Fruit fly (Drosophila melanogaster) whole organism: ENCODE data around the gene CG10561.

Experiments
- CG8478 ChIP-seq: fragments of >200 bp; optimal IDR thresholded peaks from 2 replicates; lab custom pipeline; 2018; ENCODE audit warnings: inconsistent platforms
- Dll ChIP-seq: fragments of >200 bp; optimal IDR thresholded peaks from 2 replicates; lab custom pipeline; 2017
- EcR ChIP-seq, 2 experiments: fragments of >200 bp; optimal IDR thresholded peaks; 2 replicates each; lab custom pipeline; 2017; ENCODE audit warnings: missing biosample characterization in 2 of 2, missing genetic modification characterization in 2 of 2, missing genetic modification reagents in 2 of 2
- pan ChIP-seq: fragments of >200 bp; optimal IDR thresholded peaks from 2 replicates; lab custom pipeline; 2017
- psq ChIP-seq: fragments of >200 bp; optimal IDR thresholded peaks from 2 replicates; lab custom pipeline; 2017
- usp ChIP-seq: fragments of >200 bp; optimal IDR thresholded peaks from 2 replicates; lab custom pipeline; 2017; ENCODE audit warnings: missing biosample characterization, missing genetic modification characterization, mixed read lengths

Gene CG10561

DNA sequence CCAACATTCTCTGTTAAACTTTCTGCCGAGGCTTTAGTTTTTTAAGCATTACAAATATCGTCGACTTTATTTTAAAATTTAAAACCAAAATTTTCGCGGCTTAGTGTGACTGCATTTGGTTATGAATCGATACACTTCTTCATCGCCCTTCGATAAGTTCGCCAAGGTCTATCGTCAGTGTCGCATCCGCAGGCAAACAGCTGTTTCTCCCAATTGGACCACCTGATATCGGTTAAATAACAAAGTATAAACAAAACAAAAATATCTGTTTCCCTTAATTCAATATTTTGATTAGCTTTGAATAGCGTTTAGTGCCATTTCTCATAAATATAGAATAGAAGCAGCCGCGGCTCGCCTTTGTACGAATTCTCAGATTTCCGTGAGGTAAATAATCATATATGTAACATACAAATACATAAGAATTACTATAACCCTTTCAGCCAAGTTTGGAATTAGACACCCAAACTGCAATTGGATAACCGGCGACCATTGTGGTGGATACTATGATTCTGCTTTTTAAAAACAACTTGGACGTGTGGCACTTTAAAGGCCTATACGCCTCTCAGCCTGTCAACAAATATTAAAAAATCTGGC lies at the start of gene CG10561:
Gene CG10561, plus strand, starts transcription at position 219 of the 594 bp plus-strand sequence.
- TF ChIP-seq usp (GFP tag; lab: Kevin White, UChicago), result no peak
- no peak for TF ChIP-seq EcR (GFP tag; optimal IDR thresholded peaks at IDR 0.05; lab: Kevin White, UChicago)
- TF ChIP-seq psq (lab: Kevin White, UChicago), result no peak
- TF ChIP-seq CG8478, result no peak
- TF ChIP-seq Dll (lab: Kevin White, UChicago), result no peak
- TF ChIP-seq pan (lab: Kevin White, UChicago), result no peak

DNA sequence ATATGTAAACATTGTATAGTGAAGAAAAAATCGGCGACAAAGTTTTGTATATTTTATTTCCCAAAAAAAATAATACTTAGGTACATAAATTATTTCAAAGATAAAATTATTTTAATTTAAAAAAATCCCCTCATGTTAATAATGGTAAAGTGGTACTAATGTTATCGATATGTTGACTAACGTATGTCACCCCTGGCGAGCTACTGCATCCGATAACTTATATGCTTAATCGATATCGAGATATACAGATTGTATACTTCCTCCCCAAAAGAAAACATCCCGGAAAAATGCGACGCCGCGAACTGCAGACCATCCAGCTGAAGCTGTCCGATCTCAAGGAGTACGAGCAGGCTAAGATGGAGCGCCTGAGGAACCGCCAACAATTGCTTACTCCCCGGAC lies 49.5 kb upstream of the CG10561 start, which contains the start of gene CG17343:
Gene CG17343, plus strand, starts transcription at position 224 of the 400 bp plus-strand sequence.
- TF ChIP-seq psq (lab: Kevin White, UChicago) (no peak), usp (GFP tag; lab: Kevin White, UChicago) (no peak), pan (lab: Kevin White, UChicago) (no peak), CG8478 (no peak), EcR (GFP tag; optimal IDR thresholded peaks at IDR 0.05; lab: Kevin White, UChicago) (no peak), Dll (lab: Kevin White, UChicago) (no peak)

DNA sequence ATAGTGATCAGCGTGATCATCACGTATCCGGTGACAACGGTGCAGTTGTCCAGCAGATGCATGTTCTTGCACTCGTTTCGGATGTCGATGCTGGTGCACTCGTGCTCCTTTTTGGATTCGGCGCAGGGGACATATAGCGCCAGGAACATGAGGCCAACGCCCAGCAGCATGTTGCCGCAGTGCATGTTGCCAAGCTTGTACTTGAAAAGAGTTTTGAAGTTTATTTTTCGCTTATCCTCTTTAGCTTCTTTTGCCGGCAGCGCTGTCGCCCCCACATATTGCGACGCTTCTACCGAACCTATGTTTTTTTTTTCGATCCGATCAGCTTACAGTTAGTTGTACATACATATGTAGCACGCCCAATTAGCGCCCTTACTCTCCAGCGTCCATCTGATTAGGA lies 45.8 kb upstream of the CG10561 start:
- TF ChIP-seq EcR (GFP tag; optimal IDR thresholded peaks at IDR 0.05; lab: Kevin White, UChicago), result no peak
- TF ChIP-seq Dll (lab: Kevin White, UChicago), result no peak
- no peak for TF ChIP-seq pan (lab: Kevin White, UChicago)
- no peak for TF ChIP-seq CG8478
- no peak for TF ChIP-seq psq (lab: Kevin White, UChicago)
- TF ChIP-seq usp (GFP tag; lab: Kevin White, UChicago), result no peak

DNA sequence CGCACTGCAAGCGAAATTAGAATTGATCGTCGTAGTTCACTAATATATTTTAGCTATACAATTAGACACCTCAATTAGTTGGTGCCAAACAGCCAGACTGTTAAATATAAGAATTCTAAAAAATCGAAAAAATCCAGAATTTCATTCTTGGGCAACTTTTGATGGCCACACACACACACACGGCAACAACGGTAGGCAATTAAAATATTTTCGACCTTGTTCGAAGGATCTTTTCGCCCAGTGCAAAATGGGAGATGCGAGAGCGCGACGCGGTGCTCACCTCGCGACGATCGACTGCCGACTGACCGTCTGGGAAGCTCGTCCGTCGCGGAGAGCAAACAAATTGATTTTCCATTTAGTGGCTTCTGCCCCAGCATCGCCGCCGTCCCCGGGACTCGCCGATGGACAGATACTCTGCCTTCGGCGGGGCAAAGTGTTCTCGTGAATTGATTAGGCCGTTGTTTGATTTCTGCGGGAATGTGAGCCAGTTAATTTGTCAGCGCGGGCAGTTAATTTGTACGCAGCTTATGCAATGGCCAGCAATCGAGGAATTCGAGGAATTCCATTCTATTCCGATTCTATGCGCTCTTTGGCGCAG lies 44.6 kb upstream of the CG10561 start, which contains the start of gene CG10702:
Gene CG10702, minus strand, starts transcription at position 304 of the 598 bp plus-strand sequence.
- TF ChIP-seq CG8478 (no peak), usp (GFP tag; lab: Kevin White, UChicago) (no peak), Dll (lab: Kevin White, UChicago) (no peak), pan (lab: Kevin White, UChicago) (no peak)

DNA sequence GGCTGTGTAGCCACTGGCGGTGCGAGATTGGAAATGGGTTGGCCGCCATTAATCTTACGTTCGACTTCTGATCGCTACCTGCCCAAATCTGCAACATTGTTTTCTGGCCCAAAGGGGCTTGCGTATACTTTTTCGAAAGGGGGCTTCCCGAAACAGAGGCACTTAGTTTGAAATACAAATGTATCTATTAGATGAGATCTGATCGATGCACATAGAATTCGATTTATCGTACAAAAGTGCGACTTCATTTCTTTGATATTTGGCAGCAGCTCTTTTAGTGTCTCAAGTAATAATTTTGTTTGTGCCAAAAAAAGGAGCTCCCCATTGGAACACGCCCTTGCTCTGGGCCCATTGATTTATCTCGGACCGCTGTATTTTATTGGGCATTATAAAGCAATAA lies 42.5 kb upstream of the CG10561 start:
- TF ChIP-seq pan (lab: Kevin White, UChicago) (no peak), usp (GFP tag; lab: Kevin White, UChicago) (no peak), CG8478 (no peak), psq (lab: Kevin White, UChicago) (no peak)

DNA sequence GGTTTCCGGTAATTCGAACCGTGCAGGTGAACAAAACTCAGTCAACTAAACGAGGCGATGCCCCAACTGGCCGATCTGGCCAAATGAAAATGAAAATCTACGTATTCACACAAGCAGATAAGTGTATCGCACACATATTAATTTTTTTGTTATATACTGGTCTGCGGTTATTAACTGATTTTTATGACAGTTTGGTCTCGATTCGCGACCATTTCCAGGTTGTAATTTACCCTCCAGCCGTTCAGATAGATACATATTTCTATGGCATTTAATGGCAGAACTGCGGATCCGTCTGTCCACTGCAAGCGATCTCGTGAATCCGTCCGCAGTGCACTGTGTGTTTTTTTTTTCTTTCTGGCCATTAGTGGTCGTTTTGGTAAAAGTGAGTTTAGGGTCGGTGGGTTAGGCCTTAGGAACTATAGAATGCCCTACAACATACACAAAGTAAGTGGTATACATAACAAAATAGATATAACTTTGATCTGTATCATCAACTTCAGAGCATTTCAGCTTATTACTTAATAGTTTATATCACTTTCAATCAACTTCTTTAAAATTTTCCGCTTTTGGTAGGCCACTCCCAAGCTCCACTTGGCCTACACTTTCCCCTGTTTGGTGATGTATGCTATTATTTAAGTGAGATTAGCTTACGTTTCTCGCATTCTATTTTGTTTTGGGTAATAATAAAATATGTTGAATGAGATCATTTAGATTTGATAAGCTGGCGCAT lies 39.9 kb upstream of the CG10561 start, which contains the start of gene CG17572:
Gene CG17572, minus strand, starts transcription at position 51 of the 730 bp plus-strand sequence.
- no peak for TF ChIP-seq EcR (GFP tag; optimal IDR thresholded peaks at IDR 0.05; lab: Kevin White, UChicago)
- no peak for TF ChIP-seq Dll (lab: Kevin White, UChicago)
- no peak for TF ChIP-seq usp (GFP tag; lab: Kevin White, UChicago)
- TF ChIP-seq psq (lab: Kevin White, UChicago), result no peak
- TF ChIP-seq CG8478, result no peak
- TF ChIP-seq pan (lab: Kevin White, UChicago), result no peak

DNA sequence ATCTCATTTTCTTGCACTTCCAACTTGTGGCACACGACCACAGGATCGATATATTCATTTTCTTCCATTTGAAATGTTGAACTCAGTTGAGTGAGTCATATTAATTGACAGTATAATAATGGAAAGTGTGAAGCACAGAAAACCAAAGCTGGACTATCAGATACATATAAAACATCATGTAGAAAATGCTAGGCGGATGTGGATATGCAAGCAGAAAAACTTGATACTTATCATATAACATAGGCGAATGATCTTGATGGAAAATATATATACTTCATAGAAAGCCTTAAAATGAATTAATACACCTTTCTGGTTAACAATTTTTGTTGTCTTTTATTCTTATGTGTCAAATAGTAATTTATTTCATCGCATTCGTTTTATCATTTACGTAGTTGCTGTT lies 35.3 kb upstream of the CG10561 start, which contains the start of gene CG10700:
Gene CG10700, minus strand, starts transcription at position 101 of the 400 bp plus-strand sequence.
- TF ChIP-seq CG8478, result no peak

DNA sequence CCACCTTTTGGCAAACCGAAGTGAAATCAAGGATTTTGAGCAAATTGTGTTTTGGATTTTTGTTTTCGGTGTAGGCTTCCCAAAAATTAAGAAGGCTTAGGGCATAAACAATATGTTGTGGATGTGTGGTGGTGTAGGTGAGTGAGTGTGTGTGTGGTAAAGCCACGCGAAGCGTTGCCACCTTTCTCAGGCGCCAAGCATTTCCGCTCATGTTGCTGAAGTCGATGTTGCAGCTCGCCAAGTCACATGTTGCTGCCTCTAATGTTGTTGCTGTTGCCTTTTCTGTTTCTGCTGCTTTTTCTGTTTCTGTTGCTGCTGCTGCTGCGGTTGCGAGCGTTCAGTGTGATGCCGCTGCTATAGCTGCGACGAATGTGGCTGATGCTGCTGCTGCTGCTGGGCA lies 34.5 kb upstream of the CG10561 start:
- TF ChIP-seq usp (GFP tag; lab: Kevin White, UChicago) (no peak), EcR (GFP tag; optimal IDR thresholded peaks at IDR 0.05; lab: Kevin White, UChicago) (no peak), pan (lab: Kevin White, UChicago) (no peak), Dll (lab: Kevin White, UChicago) (no peak), CG8478 (no peak), psq (lab: Kevin White, UChicago) (no peak)

DNA sequence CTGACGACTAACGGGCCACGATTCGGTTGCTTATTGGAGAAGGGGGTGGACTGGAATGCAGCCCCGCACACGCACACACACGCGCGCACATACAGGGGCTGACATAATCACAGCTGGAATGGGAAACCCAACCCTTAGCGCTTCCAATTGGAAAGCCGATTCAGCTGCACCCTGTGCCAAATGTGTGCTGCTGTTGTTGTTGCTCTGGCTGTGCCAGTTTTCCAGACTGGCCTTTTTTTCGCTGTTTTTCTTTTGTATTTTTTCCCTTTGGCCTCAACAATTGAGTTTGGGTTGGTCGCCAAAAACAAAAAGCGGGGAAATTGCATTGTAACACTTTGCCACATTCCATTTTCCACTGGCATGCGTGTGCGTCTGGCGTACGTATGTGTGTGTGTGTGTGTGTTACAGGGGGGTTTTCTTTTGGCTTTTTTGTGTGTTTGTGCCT lies 30.9 kb upstream of the CG10561 start:
- no peak for TF ChIP-seq Dll (lab: Kevin White, UChicago)
- no peak for TF ChIP-seq usp (GFP tag; lab: Kevin White, UChicago)
- no peak for TF ChIP-seq EcR (GFP tag; optimal IDR thresholded peaks at IDR 0.05; lab: Kevin White, UChicago)
- no peak for TF ChIP-seq pan (lab: Kevin White, UChicago)
- no peak for TF ChIP-seq CG8478
- no peak for TF ChIP-seq psq (lab: Kevin White, UChicago)

DNA sequence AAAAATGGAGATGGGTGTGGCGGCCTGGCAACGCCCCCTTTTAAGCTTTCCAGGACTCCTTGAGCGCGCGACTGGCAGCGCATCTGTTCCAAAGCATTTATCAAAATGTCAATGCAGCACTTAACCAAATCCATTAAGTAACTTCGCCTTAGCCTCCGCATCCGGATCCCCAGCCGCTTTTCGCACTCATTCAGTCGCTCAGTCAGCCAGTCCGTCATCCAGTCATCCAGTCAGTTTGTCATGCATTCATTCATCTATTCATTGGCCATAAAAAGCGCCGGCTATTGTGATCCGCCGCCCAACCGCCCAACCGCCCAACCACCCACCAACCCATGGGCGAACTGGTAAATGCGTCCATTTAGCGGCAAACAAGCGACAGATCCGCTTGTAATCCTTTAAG lies 25.3 kb upstream of the CG10561 start:
- TF ChIP-seq EcR (GFP tag; optimal IDR thresholded peaks at IDR 0.05; lab: Kevin White, UChicago) (no peak), CG8478 (no peak), psq (lab: Kevin White, UChicago) (no peak), pan (lab: Kevin White, UChicago) (no peak), usp (GFP tag; lab: Kevin White, UChicago) (no peak), Dll (lab: Kevin White, UChicago) (no peak)

DNA sequence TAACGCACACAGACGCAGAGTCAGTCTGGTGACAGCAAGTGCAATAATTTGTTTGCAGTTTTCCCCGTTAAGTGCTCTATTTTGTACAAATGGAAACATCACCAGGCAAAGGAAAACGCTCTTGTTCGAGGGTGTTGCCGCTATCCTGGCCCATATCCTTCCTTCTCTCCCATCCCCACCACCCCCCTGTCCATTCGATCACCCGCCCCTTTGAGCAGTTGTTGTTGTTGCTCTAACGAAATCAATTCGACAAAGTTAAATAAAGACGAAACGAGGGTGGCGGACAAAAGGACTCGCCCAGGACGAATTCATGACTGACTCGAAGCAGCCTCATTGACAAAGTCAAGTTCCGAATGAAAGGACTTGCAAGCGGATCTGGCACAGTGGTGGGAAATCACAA lies 24.8 kb upstream of the CG10561 start:
- no peak for TF ChIP-seq CG8478
- no peak for TF ChIP-seq pan (lab: Kevin White, UChicago)
- no peak for TF ChIP-seq psq (lab: Kevin White, UChicago)

DNA sequence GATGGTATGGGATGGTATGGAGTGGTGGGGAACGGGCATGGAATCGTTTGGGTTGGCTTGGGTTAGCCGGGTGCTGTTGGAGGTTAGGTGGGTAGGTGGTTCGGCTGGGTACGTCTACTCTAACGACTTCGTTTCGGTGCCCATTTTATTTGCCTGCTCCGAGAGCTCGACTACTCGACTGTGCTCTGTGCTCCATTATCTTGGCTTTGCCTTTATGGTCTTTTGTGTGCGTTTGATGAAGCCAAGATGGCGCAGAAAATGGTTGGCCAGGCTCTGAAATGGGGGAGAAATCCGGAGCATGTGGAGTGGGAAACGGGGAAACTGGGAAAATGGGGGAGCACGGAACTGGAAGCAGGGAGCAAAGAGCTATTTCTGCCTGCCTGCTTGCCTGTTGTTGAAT lies 20.3 kb upstream of the CG10561 start:
- TF ChIP-seq CG8478, result no peak
- no peak for TF ChIP-seq Dll (lab: Kevin White, UChicago)
- no peak for TF ChIP-seq pan (lab: Kevin White, UChicago)
- TF ChIP-seq psq (lab: Kevin White, UChicago), result no peak
- TF ChIP-seq usp (GFP tag; lab: Kevin White, UChicago), result no peak
- TF ChIP-seq EcR (GFP tag; optimal IDR thresholded peaks at IDR 0.05; lab: Kevin White, UChicago), result no peak
